Fruit fly (Drosophila melanogaster): Measurements from ENCODE around the gene GatA.

GatA gene

DNA sequence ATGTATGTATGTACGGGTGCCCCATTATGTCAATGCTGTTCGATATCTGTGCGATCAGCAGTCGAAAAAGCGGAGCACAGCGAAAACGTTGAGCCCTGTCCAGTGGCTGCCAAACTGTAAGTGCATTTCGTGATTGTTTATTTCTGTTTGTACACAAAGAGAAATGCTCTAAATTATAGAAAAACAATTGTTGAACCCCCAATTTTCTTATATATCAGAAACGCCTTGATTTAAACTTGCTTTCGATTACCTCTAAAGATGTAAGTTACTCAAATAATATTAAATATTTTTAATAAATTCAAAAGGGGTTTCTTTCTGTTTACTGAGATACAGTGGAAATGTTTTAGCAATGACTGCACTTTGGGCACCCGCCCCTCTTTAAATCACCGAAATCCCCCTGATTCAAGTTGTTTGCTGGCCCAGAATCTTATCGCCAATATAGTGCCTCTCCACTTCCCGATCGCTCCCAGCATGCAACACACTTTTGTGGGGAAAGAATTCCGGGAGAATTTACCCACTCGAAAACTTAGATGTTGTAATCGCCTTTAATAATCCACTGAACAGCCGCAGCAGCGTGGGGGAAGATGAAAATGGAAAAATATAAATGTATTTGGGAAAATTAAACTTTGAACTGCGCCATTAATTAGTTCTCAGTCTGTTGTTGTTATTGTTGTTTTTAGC lies 13.8 kb downstream of the GatA start (continued):
- TF ChIP-seq Pdp1 (GFP tag; optimal IDR thresholded peaks at IDR 0.05) (peak in 1 of 2 experiments; percentile 24), ATbp (GFP tag; optimal IDR thresholded peaks at IDR 0.05) (peak; percentile 70), seq (GFP tag; IDR thresholded peaks at IDR 0.05) (no peak; the same call in 1 of the 2 replicates), ind (GFP tag; optimal IDR thresholded peaks at IDR 0.05) (no peak), Hr39 (optimal IDR thresholded peaks at IDR 0.05) (no peak), row (GFP tag; IDR thresholded peaks at IDR 0.05) (peak; percentile 58), CG12236 (GFP tag; optimal IDR thresholded peaks at IDR 0.05) (no peak), CG34422 (GFP tag; IDR thresholded peaks at IDR 0.05) (0 out of 3 replicates have a peak, but pooled peaks have one; percentile 11), CG12744 (GFP tag; optimal IDR thresholded peaks at IDR 0.05) (no peak), CG10979 (tag; optimal IDR thresholded peaks at IDR 0.05) (peak; percentile 71), Kr (GFP tag; optimal IDR thresholded peaks at IDR 0.05) (no peak), peb (GFP tag; IDR thresholded peaks at IDR 0.05) (peak; percentile 34; the same call in 1 of the 2 replicates), CG12391 (tag; optimal IDR thresholded peaks at IDR 0.05) (peak; percentile 66), CG6765 (GFP tag; optimal IDR thresholded peaks at IDR 0.05) (no peak), CG7372 (GFP tag; IDR thresholded peaks at IDR 0.05) (no peak), CG4617 (GFP tag; optimal IDR thresholded peaks at IDR 0.05; ENCODE audit: borderline replicate concordance) (no peak), toy (GFP tag; IDR thresholded peaks at IDR 0.05) (no peak), oc (tag; optimal IDR thresholded peaks at IDR 0.05) (peak; percentile 56), BEAF-32 (GFP tag; optimal IDR thresholded peaks at IDR 0.05) (no peak), CG11085 (GFP tag; IDR thresholded peaks at IDR 0.05) (no peak), CG14014 (GFP tag; IDR thresholded peaks at IDR 0.05) (no peak), CG15479 (GFP tag; optimal IDR thresholded peaks at IDR 0.05) (no peak), Mrtf (GFP tag; IDR thresholded peaks at IDR 0.05) (no peak), CG13123 (GFP tag; optimal IDR thresholded peaks at IDR 0.05) (no peak), lab (GFP tag; optimal IDR thresholded peaks at IDR 0.05) (no peak), Atf-2 (GFP tag; optimal IDR thresholded peaks at IDR 0.05) (no peak), ase (GFP tag; IDR thresholded peaks at IDR 0.05) (no peak), Hand (GFP tag; optimal IDR thresholded peaks at IDR 0.05) (no peak), CG7745 (tag; optimal IDR thresholded peaks at IDR 0.05) (peak; percentile 73), Hr78 (GFP tag; optimal IDR thresholded peaks at IDR 0.05) (peak in 1 of 2 experiments; percentile 42), Fer1 (GFP tag; optimal IDR thresholded peaks at IDR 0.05) (no peak), Chrac-16 (GFP tag; optimal IDR thresholded peaks at IDR 0.05) (peak; percentile 24), CG17612 (GFP tag; IDR thresholded peaks at IDR 0.05) (no peak), nau (GFP tag; optimal IDR thresholded peaks at IDR 0.05) (no peak), Xrp1 (GFP tag; IDR thresholded peaks at IDR 0.05) (peak; percentile 70; the same call in 1 of the 2 replicates), Neu2 (GFP tag; optimal IDR thresholded peaks at IDR 0.05; ENCODE audit: borderline replicate concordance) (no peak), rib (GFP tag; IDR thresholded peaks at IDR 0.05) (no peak), slbo (GFP tag; IDR thresholded peaks at IDR 0.05) (peak; percentile 21; the same call in 1 of the 2 replicates), chif (GFP tag; optimal IDR thresholded peaks at IDR 0.05) (peak in 1 of 2 experiments; percentile 15), CG12071 (GFP tag; optimal IDR thresholded peaks at IDR 0.05) (no peak), chm (GFP tag; IDR thresholded peaks at IDR 0.05) (no peak), CG18599 (GFP tag; optimal IDR thresholded peaks at IDR 0.05) (peak; percentile 24), Ptx1 (GFP tag; IDR thresholded peaks at IDR 0.05) (peak; percentile 58), CG3407 (GFP tag; optimal IDR thresholded peaks at IDR 0.05) (peak; percentile 9), CG12104 (GFP tag; optimal IDR thresholded peaks at IDR 0.05) (no peak), CrebB (tag; optimal IDR thresholded peaks at IDR 0.05) (no peak), cg (GFP tag; optimal IDR thresholded peaks at IDR 0.05) (no peak), danr (GFP tag; IDR thresholded peaks at IDR 0.05) (0 out of 2 replicates have a peak, but pooled peaks have one; percentile 20), CG9437 (GFP tag; optimal IDR thresholded peaks at IDR 0.05) (peak; percentile 20), CG2712 (tag; optimal IDR thresholded peaks at IDR 0.05) (peak; percentile 71)
